Worm (Caenorhabditis elegans): ENCODE measurements around the gene R02F11.3.

- TF ChIP-seq nhr-77 (tag; optimal IDR thresholded peaks at IDR 0.05): no peak
- TF ChIP-seq mef-2 (tag; optimal IDR thresholded peaks at IDR 0.05): no peak
- TF ChIP-seq fkh-10 (GFP tag; optimal IDR thresholded peaks at IDR 0.05): no peak
- no peak for TF ChIP-seq pag-3 (tag; optimal IDR thresholded peaks at IDR 0.05; ENCODE audit: borderline replicate concordance, insufficient read depth)
- no peak for TF ChIP-seq snpc-4 (tag; optimal IDR thresholded peaks at IDR 0.05)
Observed at ce11 chrV:4801943-4802342, 3.8 kb downstream of the R02F11.3 start.
